Fruit fly (Drosophila melanogaster) Kc167 (cell line): Measurements from ENCODE around the gene CG11771.

Experiments used
- Myc ChIP-seq: fragments of >200 bp; optimal IDR thresholded peaks from 2 replicates; lab custom pipeline; 2017; ENCODE audit warnings: missing external identifiers
- Sin3A ChIP-seq: fragments of >200 bp; optimal IDR thresholded peaks from 2 replicates; lab custom pipeline; 2018; ENCODE audit warnings: missing external identifiers
- h ChIP-seq: fragments of >200 bp; optimal IDR thresholded peaks from 3 replicates; lab custom pipeline; 2018; ENCODE audit warnings: missing external identifiers
- insv ChIP-seq: fragments of >200 bp; optimal IDR thresholded peaks from 3 replicates; lab custom pipeline; 2018; ENCODE audit warnings: missing external identifiers
- psq ChIP-seq: fragments of >200 bp; optimal IDR thresholded peaks from 2 replicates; lab custom pipeline; 2017; ENCODE audit warnings: missing external identifiers
- ttk ChIP-seq: sonication (Bioruptor generic); optimal IDR thresholded peaks from 2 replicates; lab custom pipeline; 2017; ENCODE audit warnings: missing external identifiers

- TF ChIP-seq Sin3A (lab: Kevin White, UChicago): no peak
- TF ChIP-seq h (lab: Kevin White, UChicago): no peak
- TF ChIP-seq ttk (lab: Kevin White, UChicago): no peak
- TF ChIP-seq Myc (lab: Kevin White, UChicago): no peak
- no peak for TF ChIP-seq psq (lab: Kevin White, UChicago)
- TF ChIP-seq insv (lab: Kevin White, UChicago): no peak
Measured at dm6 chr3R:24910097-24910496, 21.7 kb upstream of the CG11771 start.
